Worm (Caenorhabditis elegans): ENCODE data around the gene mrpl-39.

The mrpl-39 gene

ce11 chrV:1870515-1870940 is 49.1 kb downstream of the mrpl-39 start:
- TF ChIP-seq unc-130 (tag; optimal IDR thresholded peaks at IDR 0.05) (no peak), alr-1 (tag; optimal IDR thresholded peaks at IDR 0.05; ENCODE audit: borderline replicate concordance) (peak; percentile 24)

DNA sequence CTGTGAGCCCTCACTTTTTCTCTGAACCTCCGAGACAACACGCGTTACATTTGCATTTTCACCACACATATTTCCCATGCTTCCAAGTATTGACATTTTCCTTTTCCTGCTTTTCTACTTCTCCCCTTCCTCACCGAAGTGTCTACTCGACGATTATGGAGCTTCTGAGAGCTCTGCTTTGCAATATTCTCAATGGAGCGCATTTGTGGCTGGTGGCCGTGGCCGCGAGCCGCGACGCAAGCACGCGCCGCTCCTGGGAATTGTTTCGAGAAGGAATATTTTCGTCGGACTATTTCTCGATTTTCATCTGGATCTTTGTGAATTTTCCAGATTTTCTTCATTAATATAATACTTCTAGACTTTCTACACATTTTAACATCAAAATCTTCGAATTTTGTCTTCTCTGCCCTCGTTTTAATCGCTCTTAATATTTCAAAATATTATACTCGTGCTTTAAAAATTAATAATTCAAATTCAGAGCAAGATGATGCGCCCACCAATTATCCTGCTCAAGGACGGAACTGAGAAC is 50.5 kb downstream of the mrpl-39 start, which contains the start of the genes T10B5.4 and cct-7:
TSS of gene T10B5.4 (minus strand) at position 40 of the 529 bp plus-strand sequence.
TSS of gene cct-7 (plus strand) at position 479 of the 529 bp plus-strand sequence.
- TF ChIP-seq skn-1 (tag; optimal IDR thresholded peaks at IDR 0.05), result peak; percentile 92
- TF ChIP-seq nhr-28 (tag; optimal IDR thresholded peaks at IDR 0.05), result no peak
- TF ChIP-seq vab-15 (tag; optimal IDR thresholded peaks at IDR 0.05), result peak; percentile 42
- no peak for TF ChIP-seq pqm-1 (tag; optimal IDR thresholded peaks at IDR 0.05)
- TF ChIP-seq Y116A8C.19 (tag; optimal IDR thresholded peaks at IDR 0.05; ENCODE audit: borderline replicate concordance), result no peak
- no peak for TF ChIP-seq alr-1 (tag; optimal IDR thresholded peaks at IDR 0.05; ENCODE audit: borderline replicate concordance)
- TF ChIP-seq fkh-10 (GFP tag; optimal IDR thresholded peaks at IDR 0.05), result peak; percentile 98
- peak; percentile 92 for TF ChIP-seq unc-86 (tag; optimal IDR thresholded peaks at IDR 0.05)
- TF ChIP-seq sptf-1 (tag; optimal IDR thresholded peaks at IDR 0.05), result no peak
- TF ChIP-seq egl-27 (tag; optimal IDR thresholded peaks at IDR 0.05), result peak in 1 of 2 experiments; percentile 10
- no peak; the same call in 1 of the 2 replicates for TF ChIP-seq unc-98 (GFP tag; IDR thresholded peaks at IDR 0.05)
- peak; percentile 74 for TF ChIP-seq dsc-1 (tag; optimal IDR thresholded peaks at IDR 0.05)
- peak; percentile 85 for TF ChIP-seq lin-35 (GFP tag; optimal IDR thresholded peaks at IDR 0.05)
- peak; percentile 82 for TF ChIP-seq xbp-1 (tag; optimal IDR thresholded peaks at IDR 0.05)
- peak; percentile 75 to 86 (median 75) for TF ChIP-seq dpl-1 (GFP tag; optimal IDR thresholded peaks at IDR 0.05)
- TF ChIP-seq fkh-8 (tag; optimal IDR thresholded peaks at IDR 0.05), result peak; percentile 99
- peak; percentile 74 to 92 for TF ChIP-seq lsy-2 (tag; optimal IDR thresholded peaks at IDR 0.05)
- TF ChIP-seq nhr-71 (tag; optimal IDR thresholded peaks at IDR 0.05), result peak; percentile 92
- no peak for TF ChIP-seq unc-30 (tag; optimal IDR thresholded peaks at IDR 0.05)
- TF ChIP-seq blmp-1 (tag; optimal IDR thresholded peaks at IDR 0.05), result peak; percentile 35
- peak; percentile 91 for TF ChIP-seq snu-23 (GFP tag; optimal IDR thresholded peaks at IDR 0.05)
- TF ChIP-seq hlh-17 (GFP tag; optimal IDR thresholded peaks at IDR 0.05; ENCODE audit: borderline replicate concordance), result no peak
- TF ChIP-seq pax-3 (tag; optimal IDR thresholded peaks at IDR 0.05), result peak; percentile 82
- peak; percentile 93 for TF ChIP-seq lin-15B (tag; optimal IDR thresholded peaks at IDR 0.05)
- peak; percentile 73 for TF ChIP-seq zag-1 (tag; optimal IDR thresholded peaks at IDR 0.05)
- TF ChIP-seq mdl-1 (tag; optimal IDR thresholded peaks at IDR 0.05), result peak; percentile 26 to 75
- peak; percentile 85 for TF ChIP-seq swsn-7 (tag; optimal IDR thresholded peaks at IDR 0.05)
- peak; percentile 100 for TF ChIP-seq lin-14 (GFP tag; optimal IDR thresholded peaks at IDR 0.05)
- TF ChIP-seq efl-3 (GFP tag; optimal IDR thresholded peaks at IDR 0.05), result no peak
- TF ChIP-seq nhr-12 (tag; optimal IDR thresholded peaks at IDR 0.05), result no peak
- TF ChIP-seq ztf-11 (tag; optimal IDR thresholded peaks at IDR 0.05), result peak in 1 of 2 experiments; percentile 74
- no peak for TF ChIP-seq lin-39 (tag; optimal IDR thresholded peaks at IDR 0.05)
- TF ChIP-seq nhr-77 (tag; optimal IDR thresholded peaks at IDR 0.05), result peak; percentile 87
- TF ChIP-seq sup-37 (GFP tag; optimal IDR thresholded peaks at IDR 0.05), result no peak
- peak; percentile 46 for TF ChIP-seq mab-9 (GFP tag; IDR thresholded peaks at IDR 0.05)
- TF ChIP-seq isw-1 (GFP tag; IDR thresholded peaks at IDR 0.05), result peak; percentile 85
- TF ChIP-seq aha-1 (tag; optimal IDR thresholded peaks at IDR 0.05), result no peak
- TF ChIP-seq nhr-47 (tag; optimal IDR thresholded peaks at IDR 0.05), result peak; percentile 91
- TF ChIP-seq ama-1 (optimal IDR thresholded peaks at IDR 0.05), result no peak
- TF ChIP-seq nhr-85 (tag), result peak; percentile 74
- peak; percentile 80 for TF ChIP-seq jun-1 (tag; optimal IDR thresholded peaks at IDR 0.05)
- peak; percentile 83 for TF ChIP-seq fos-1 (tag; optimal IDR thresholded peaks at IDR 0.05)
- peak; percentile 84 for TF ChIP-seq nhr-20 (tag; optimal IDR thresholded peaks at IDR 0.05)
- no peak for TF ChIP-seq zip-4 (GFP tag; optimal IDR thresholded peaks at IDR 0.05)
- no peak for TF ChIP-seq hlh-4 (tag; optimal IDR thresholded peaks at IDR 0.05)
- peak; percentile 81 for TF ChIP-seq lin-13 (GFP tag; optimal IDR thresholded peaks at IDR 0.05)
- TF ChIP-seq rnt-1 (tag; optimal IDR thresholded peaks at IDR 0.05), result peak; percentile 87
- TF ChIP-seq nhr-90 (tag; optimal IDR thresholded peaks at IDR 0.05; ENCODE audit: poor library complexity), result peak; percentile 57
- peak; percentile 44; the same call in 1 of the 2 replicates for TF ChIP-seq ceh-88 (GFP tag; IDR thresholded peaks at IDR 0.05)
